Worm (Caenorhabditis elegans): ENCODE measurements around the gene F48E8.2.

The F48E8.2 gene

DNA sequence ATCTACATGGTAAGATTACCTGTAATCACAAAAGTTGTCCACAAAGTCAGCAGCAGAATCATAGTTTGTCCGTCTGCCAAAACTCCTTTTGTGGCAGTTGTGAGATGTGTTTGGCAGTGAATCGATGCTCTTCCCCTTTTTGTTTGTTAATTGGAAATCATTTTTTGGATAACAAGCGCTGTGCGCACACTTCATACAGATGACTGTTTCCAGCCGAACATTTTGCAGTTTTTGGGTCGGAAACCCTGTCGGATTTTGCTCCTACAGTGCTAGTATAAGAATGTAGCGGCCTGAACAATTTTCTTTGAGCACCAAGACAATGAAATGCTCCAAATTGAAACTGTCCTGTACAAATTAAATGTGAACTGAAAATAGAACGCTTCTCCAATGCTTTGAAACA, 44.5 kb downstream of the F48E8.2 start, which contains the start of gene D1044.7:
TSS of gene D1044.7 (minus strand) at position 101 of the 400 bp plus-strand sequence.
- no peak for TF ChIP-seq nhr-10 (tag; optimal IDR thresholded peaks at IDR 0.05)
- TF ChIP-seq mdl-1 (tag; optimal IDR thresholded peaks at IDR 0.05), result no peak
- no peak for TF ChIP-seq nhr-129 (tag; optimal IDR thresholded peaks at IDR 0.05)
- no peak for TF ChIP-seq ztf-11 (tag; optimal IDR thresholded peaks at IDR 0.05)
- TF ChIP-seq dmd-4 (tag; optimal IDR thresholded peaks at IDR 0.05), result no peak
- TF ChIP-seq nhr-25 (tag; optimal IDR thresholded peaks at IDR 0.05), result no peak
- TF ChIP-seq mab-5 (tag; optimal IDR thresholded peaks at IDR 0.05), result no peak
- no peak for TF ChIP-seq ztf-4 (tag; optimal IDR thresholded peaks at IDR 0.05)
- no peak for TF ChIP-seq elt-1 (tag; optimal IDR thresholded peaks at IDR 0.05)
- no peak for TF ChIP-seq blmp-1 (tag; optimal IDR thresholded peaks at IDR 0.05; ENCODE audit: insufficient read depth)
- TF ChIP-seq Y55F3AM.14 (GFP tag; optimal IDR thresholded peaks at IDR 0.05), result no peak
- no peak for TF ChIP-seq unc-55 (GFP tag; optimal IDR thresholded peaks at IDR 0.05)
- TF ChIP-seq F13H6.1 (tag; optimal IDR thresholded peaks at IDR 0.05), result no peak

DNA sequence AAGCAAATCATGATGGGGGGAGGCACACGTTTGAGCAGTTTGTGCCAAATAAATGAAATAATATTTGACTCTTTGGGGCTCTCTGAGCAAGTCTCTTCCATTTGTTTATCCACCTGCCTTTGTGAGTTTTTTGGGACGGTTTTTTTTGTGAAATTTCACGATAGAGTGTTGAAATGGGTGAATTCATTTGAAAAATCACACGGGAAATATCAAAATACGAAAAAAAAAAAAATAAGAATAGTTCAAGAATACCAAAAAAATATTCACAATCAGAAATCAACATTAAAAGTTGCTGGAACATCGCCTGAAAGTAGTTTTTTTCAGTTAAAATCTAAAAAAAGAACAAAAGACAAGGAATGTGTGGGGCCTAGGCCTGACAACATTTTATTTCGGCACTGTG, 48.3 kb downstream of the F48E8.2 start, which contains the start of gene pqn-25:
TSS of gene pqn-25 (minus strand) at position 101 of the 400 bp plus-strand sequence.
- TF ChIP-seq nhr-23 (tag; optimal IDR thresholded peaks at IDR 0.05) (no peak), lin-39 (tag; optimal IDR thresholded peaks at IDR 0.05) (no peak), peb-1 (tag; optimal IDR thresholded peaks at IDR 0.05) (no peak), nhr-12 (tag; optimal IDR thresholded peaks at IDR 0.05) (no peak), C34F6.9 (tag; optimal IDR thresholded peaks at IDR 0.05) (no peak), unc-62 (GFP tag; optimal IDR thresholded peaks at IDR 0.05) (no peak), ztf-11 (tag; optimal IDR thresholded peaks at IDR 0.05) (no peak), nhr-11 (tag; optimal IDR thresholded peaks at IDR 0.05) (no peak), lin-11 (tag; optimal IDR thresholded peaks at IDR 0.05) (no peak), nhr-129 (tag; optimal IDR thresholded peaks at IDR 0.05) (no peak), dmd-4 (tag; optimal IDR thresholded peaks at IDR 0.05) (no peak), sma-3 (GFP tag; optimal IDR thresholded peaks at IDR 0.05) (no peak), F13H6.1 (tag; optimal IDR thresholded peaks at IDR 0.05) (no peak), unc-39 (tag; optimal IDR thresholded peaks at IDR 0.05) (no peak), ama-1 (optimal IDR thresholded peaks at IDR 0.05) (no peak), ztf-4 (tag; optimal IDR thresholded peaks at IDR 0.05) (no peak)

DNA sequence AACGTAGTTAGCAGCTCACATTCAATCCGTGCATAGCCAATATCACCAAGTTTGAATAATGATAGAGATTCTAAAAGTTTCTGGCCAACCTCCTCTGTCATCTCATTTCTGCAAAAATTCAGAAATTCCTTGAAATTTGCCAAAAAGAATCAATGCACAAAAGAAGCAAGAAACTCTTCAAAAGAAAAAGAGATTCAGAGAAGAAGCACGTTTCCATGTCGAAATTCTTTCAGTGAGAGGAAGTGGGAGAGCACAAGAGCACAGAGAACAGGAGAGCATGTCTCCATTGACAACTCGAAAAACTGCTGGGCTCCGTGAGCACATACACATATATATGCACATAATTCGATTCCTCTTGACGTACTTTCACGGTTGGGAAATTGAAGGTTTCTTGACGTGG, 53.2 kb downstream of the F48E8.2 start, which contains the start of gene nekl-4:
TSS of gene nekl-4 (minus strand) at position 101 of the 400 bp plus-strand sequence.
- TF ChIP-seq lsy-2 (tag; optimal IDR thresholded peaks at IDR 0.05) (no peak), nhr-129 (tag; optimal IDR thresholded peaks at IDR 0.05) (no peak), nhr-6 (tag; optimal IDR thresholded peaks at IDR 0.05) (no peak), lin-39 (tag; optimal IDR thresholded peaks at IDR 0.05) (no peak), blmp-1 (tag; optimal IDR thresholded peaks at IDR 0.05; ENCODE audit: insufficient read depth) (no peak), elt-3 (tag; optimal IDR thresholded peaks at IDR 0.05) (no peak), egl-27 (tag; optimal IDR thresholded peaks at IDR 0.05) (no peak)

Data from whole organism, L2 larva.